Worm (Caenorhabditis elegans) whole organism, L4 larva: ENCODE data around the gene C07B5.8.

Source experiments
- F49E8.2 ChIP-seq: sonication (generic microtip); optimal IDR thresholded peaks from 2 replicates; lab custom pipeline; 2016; ENCODE audit warnings: missing compliant biosample characterization, mild to moderate bottlenecking, missing genetic modification characterization, borderline replicate concordance
- ama-1 ChIP-seq: fragments of 150-350 bp; optimal IDR thresholded peaks from 2 replicates; lab custom pipeline; 2014; ENCODE audit warnings: inconsistent platforms, mixed read lengths
- dmd-6 ChIP-seq: fragments of 200-800 bp; sonication (Bioruptor generic); IDR thresholded peaks from 2 replicates; pipeline ENCODE4 v1.3.6; 2022; ENCODE audit warnings: missing genetic modification reagents, missing genetic modification characterization, missing compliant biosample characterization
- dmd-8 ChIP-seq: fragments of 200-800 bp; sonication (Bioruptor generic); IDR thresholded peaks from 2 replicates; pipeline ENCODE4 v1.3.6; 2022; ENCODE audit warnings: missing genetic modification characterization, missing compliant biosample characterization
- egl-27 ChIP-seq: sonication (generic microtip); optimal IDR thresholded peaks from 3 replicates; lab custom pipeline; 2017; ENCODE audit warnings: missing biosample characterization, missing genetic modification reagents, missing genetic modification characterization
- lin-39 ChIP-seq: fragments of 150-350 bp; optimal IDR thresholded peaks from 2 replicates; lab custom pipeline; 2014; ENCODE audit warnings: missing biosample characterization, missing genetic modification reagents, missing genetic modification characterization
- nhr-10 ChIP-seq: fragments of 150-350 bp; optimal IDR thresholded peaks from 2 replicates; lab custom pipeline; 2014; ENCODE audit warnings: missing biosample characterization, missing genetic modification characterization
- nhr-76 ChIP-seq: fragments of 150-350 bp; optimal IDR thresholded peaks from 2 replicates; lab custom pipeline; 2014; ENCODE audit warnings: missing biosample characterization, missing genetic modification characterization
- nhr-77 ChIP-seq: fragments of 150-350 bp; optimal IDR thresholded peaks from 2 replicates; lab custom pipeline; 2014; ENCODE audit warnings: missing biosample characterization, missing genetic modification characterization
- php-3 ChIP-seq: fragments of 200-800 bp; sonication (Bioruptor generic); IDR thresholded peaks from 2 replicates; pipeline ENCODE4 v1.3.6; 2022; ENCODE audit warnings: missing genetic modification reagents, missing genetic modification characterization, missing compliant biosample characterization

DNA sequence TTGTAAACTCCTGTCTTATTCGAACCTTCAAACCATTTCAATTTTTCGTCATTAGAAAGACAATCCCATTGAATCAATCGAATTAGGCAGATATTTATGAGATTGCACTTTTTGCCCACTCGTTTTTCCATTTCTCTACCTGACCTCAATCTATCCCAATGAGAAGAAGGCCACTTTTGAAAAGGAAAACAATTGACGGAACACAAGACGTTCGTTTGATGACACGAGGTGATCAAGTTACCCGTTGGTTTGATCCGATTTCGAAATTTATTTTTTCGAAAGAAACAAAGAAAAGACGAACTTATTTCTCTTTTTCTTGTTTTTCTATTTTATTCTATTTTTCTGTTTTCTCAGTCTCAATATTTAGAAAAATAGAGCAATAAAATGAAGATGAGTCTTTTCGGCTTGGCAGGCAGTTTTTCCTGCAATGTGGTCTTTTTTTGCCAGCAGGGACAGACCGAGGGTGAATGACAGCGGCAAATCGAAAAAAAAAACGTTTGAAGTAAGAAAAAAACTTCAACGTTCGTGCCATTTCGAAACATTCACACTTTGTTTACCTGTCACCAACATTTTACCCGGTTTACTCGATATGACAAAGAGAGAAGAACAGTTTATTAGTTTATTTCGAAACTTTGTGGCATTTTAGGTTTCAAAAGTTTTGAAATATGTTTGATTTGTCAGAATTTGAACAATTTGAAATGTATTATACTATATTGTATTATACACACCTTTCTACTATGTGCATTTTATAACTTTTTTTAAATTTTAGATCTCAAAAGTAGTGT is 11.6 kb upstream of the C07B5.8 start:
- TF ChIP-seq nhr-10 (tag; lab: Kevin White, UChicago): no peak
- no peak for TF ChIP-seq nhr-76 (tag; lab: Kevin White, UChicago)
- TF ChIP-seq dmd-6 (GFP tag; lab: Robert Waterston, UW): no peak
- no peak for TF ChIP-seq ama-1 (lab: Kevin White, UChicago)
- TF ChIP-seq F49E8.2 (tag; lab: Kevin White, UChicago): no peak
- no peak for TF ChIP-seq egl-27 (tag; lab: Kevin White, UChicago)
- TF ChIP-seq lin-39 (tag; lab: Kevin White, UChicago): no peak
- TF ChIP-seq dmd-8: no peak
- no peak for TF ChIP-seq php-3 (GFP tag; lab: Robert Waterston, UW)
- no peak for TF ChIP-seq nhr-77 (tag; lab: Kevin White, UChicago)
